Worm (Caenorhabditis elegans) whole organism, L2 larva: Measurements from ENCODE around the gene Y55D9A.2.

Experiments
- blmp-1 ChIP-seq: sonication (generic microtip); optimal IDR thresholded peaks from 2 replicates; lab custom pipeline; 2017; ENCODE audit warnings: missing genetic modification characterization, mild to moderate bottlenecking, missing compliant biosample characterization, antibody characterized with exemption, moderate library complexity; ENCODE audit not compliant: insufficient read depth
- ceh-82 ChIP-seq: fragments of 150-350 bp; optimal IDR thresholded peaks from 2 replicates; lab custom pipeline; 2014; ENCODE audit warnings: missing biosample characterization, missing genetic modification characterization
- elt-1 ChIP-seq: fragments of 150-350 bp; optimal IDR thresholded peaks from 2 replicates; lab custom pipeline; 2014; ENCODE audit warnings: missing biosample characterization, missing genetic modification characterization
- elt-3 ChIP-seq: sonication (generic microtip); optimal IDR thresholded peaks from 2 replicates; lab custom pipeline; 2017; ENCODE audit warnings: missing biosample characterization, missing genetic modification characterization
- gmeb-1 ChIP-seq: fragments of 150-350 bp; optimal IDR thresholded peaks from 2 replicates; lab custom pipeline; 2014; ENCODE audit warnings: missing biosample characterization, missing genetic modification characterization
- lin-39 ChIP-seq: fragments of 150-350 bp; optimal IDR thresholded peaks from 2 replicates; lab custom pipeline; 2014; ENCODE audit warnings: missing biosample characterization, missing genetic modification reagents, missing genetic modification characterization
- mdl-1 ChIP-seq, 2 experiments: fragments of 150-350 bp in 1 of 2; sonication (generic microtip) in 1 of 2; optimal IDR thresholded peaks; 2 replicates each; lab custom pipeline; 2017; ENCODE audit warnings: missing biosample characterization in 2 of 2, missing genetic modification characterization in 2 of 2
- nhr-11 ChIP-seq: fragments of 150-350 bp; optimal IDR thresholded peaks from 2 replicates; lab custom pipeline; 2014; ENCODE audit warnings: missing biosample characterization, missing genetic modification characterization
- nhr-77 ChIP-seq: fragments of 150-350 bp; optimal IDR thresholded peaks from 2 replicates; lab custom pipeline; 2014; ENCODE audit warnings: missing biosample characterization, missing genetic modification characterization
- skn-1 ChIP-seq: sonication (generic microtip); optimal IDR thresholded peaks from 2 replicates; lab custom pipeline; 2017; ENCODE audit warnings: missing biosample characterization, missing genetic modification characterization
- sma-3 ChIP-seq: sonication (generic microtip); optimal IDR thresholded peaks from 2 replicates; lab custom pipeline; 2016; ENCODE audit warnings: missing genetic modification reagents, missing genetic modification characterization, missing compliant biosample characterization
- ztf-4 ChIP-seq: fragments of 150-350 bp; optimal IDR thresholded peaks from 2 replicates; lab custom pipeline; 2014; ENCODE audit warnings: missing biosample characterization, missing genetic modification characterization

DNA sequence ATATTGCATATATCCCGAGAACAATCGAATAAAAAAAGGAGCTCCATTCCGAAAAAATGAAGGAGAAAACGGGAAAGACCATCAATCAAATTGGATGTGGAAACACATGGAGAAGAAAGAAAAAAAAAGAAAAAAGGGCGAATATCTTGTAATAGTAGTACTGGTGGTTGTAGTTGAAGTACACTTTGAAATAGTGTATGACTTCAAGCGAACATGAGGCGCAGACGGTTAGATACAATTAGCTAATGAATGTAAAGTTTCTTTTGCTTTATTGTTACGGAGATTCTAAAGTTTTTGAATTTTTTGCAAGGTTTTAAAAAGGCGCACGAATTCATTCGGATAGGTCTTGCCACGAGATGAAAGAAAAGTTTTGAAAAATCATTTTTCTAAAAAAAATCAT, 27.2 kb upstream of the Y55D9A.2 start:
- no peak for TF ChIP-seq nhr-77
- TF ChIP-seq elt-1 (tag; lab: Kevin White, UChicago) = no peak
- TF ChIP-seq elt-3 (tag; lab: Kevin White, UChicago) = no peak
- TF ChIP-seq mdl-1 (tag; optimal IDR thresholded peaks at IDR 0.05; lab: Kevin White, UChicago) = no peak
- TF ChIP-seq blmp-1 (tag; lab: Kevin White, UChicago) = no peak
- no peak for TF ChIP-seq skn-1
- TF ChIP-seq ztf-4 (tag; lab: Kevin White, UChicago) = no peak
- no peak for TF ChIP-seq lin-39 (tag; lab: Kevin White, UChicago)
- no peak for TF ChIP-seq ceh-82
- no peak for TF ChIP-seq nhr-11 (tag; lab: Kevin White, UChicago)
- TF ChIP-seq gmeb-1 (tag; lab: Kevin White, UChicago) = no peak
- no peak for TF ChIP-seq sma-3
